Fruit fly (Drosophila melanogaster) whole organism, prepupa: ENCODE measurements around the gene hry.
A peak's percentile ranks its signal among the peaks of the same experiment; 100 is the strongest.

Experiments used
- Blimp-1 ChIP-seq: fragments of 200-800 bp; sonication (Bioruptor generic); optimal IDR thresholded peaks from 3 replicates; lab custom pipeline; 2017; ENCODE audit warnings: missing biosample characterization, missing genetic modification characterization, mild to moderate bottlenecking, moderate library complexity, missing genetic modification reagents
- CG10669 ChIP-seq: fragments of 200-800 bp; sonication (Bioruptor generic); optimal IDR thresholded peaks from 3 replicates; lab custom pipeline; 2018; ENCODE audit warnings: missing biosample characterization, mild to moderate bottlenecking, missing genetic modification characterization, moderate library complexity
- CG11294 ChIP-seq: fragments of 200-800 bp; sonication (Bioruptor generic); IDR thresholded peaks from 2 replicates; pipeline ENCODE4 v1.3.6; 2022; ENCODE audit warnings: missing biosample characterization, missing genetic modification characterization
- CG1621 ChIP-seq: fragments of 200-800 bp; sonication (Bioruptor generic); optimal IDR thresholded peaks from 3 replicates; lab custom pipeline; 2018; ENCODE audit warnings: missing biosample characterization, mild to moderate bottlenecking, missing genetic modification characterization
- CG16779 ChIP-seq: fragments of 200-800 bp; sonication (Bioruptor generic); optimal IDR thresholded peaks from 3 replicates; lab custom pipeline; 2017; ENCODE audit warnings: missing biosample characterization, mild to moderate bottlenecking, missing genetic modification characterization
- CG31627 ChIP-seq: fragments of 200-800 bp; sonication (Bioruptor generic); optimal IDR thresholded peaks from 3 replicates; lab custom pipeline; 2016; ENCODE audit warnings: missing biosample characterization, missing genetic modification characterization
- CG3919 ChIP-seq: fragments of 200-800 bp; sonication (Bioruptor generic); optimal IDR thresholded peaks from 3 replicates; lab custom pipeline; 2016; ENCODE audit warnings: missing biosample characterization, missing genetic modification characterization
- CG6163 ChIP-seq: fragments of 200-800 bp; sonication (Bioruptor generic); IDR thresholded peaks from 3 replicates; pipeline ENCODE4 v1.3.6; 2022; ENCODE audit warnings: missing biosample characterization, missing genetic modification characterization
- CG6808 ChIP-seq: fragments of 200-800 bp; sonication (Bioruptor generic); optimal IDR thresholded peaks from 3 replicates; lab custom pipeline; 2017; ENCODE audit warnings: missing biosample characterization, missing genetic modification characterization, mild to moderate bottlenecking, moderate library complexity, missing genetic modification reagents
- CG7368 ChIP-seq: fragments of 200-800 bp; sonication (Bioruptor generic); optimal IDR thresholded peaks from 3 replicates; lab custom pipeline; 2016; ENCODE audit warnings: missing biosample characterization, missing genetic modification characterization
- CG8119 ChIP-seq: fragments of 200-800 bp; sonication (Bioruptor generic); IDR thresholded peaks from 3 replicates; pipeline ENCODE4 v1.3.6; 2022; ENCODE audit warnings: missing biosample characterization, missing genetic modification characterization
- Eip75B ChIP-seq: fragments of 200-800 bp; sonication (Bioruptor generic); optimal IDR thresholded peaks from 3 replicates; lab custom pipeline; 2016; ENCODE audit warnings: missing biosample characterization, missing genetic modification characterization
- Eip78C ChIP-seq: fragments of 200-800 bp; sonication (Bioruptor generic); peaks from one replicate; lab custom pipeline; 2016; ENCODE audit warnings: missing biosample characterization, missing genetic modification characterization
- Eip93F ChIP-seq: fragments of 200-800 bp; sonication (Bioruptor generic); optimal IDR thresholded peaks from 2 replicates; lab custom pipeline; 2016; ENCODE audit warnings: missing biosample characterization, mild to moderate bottlenecking, missing genetic modification characterization
- Ets96B ChIP-seq: fragments of 200-800 bp; optimal IDR thresholded peaks from 2 replicates; lab custom pipeline; 2019; ENCODE audit warnings: missing biosample characterization, mild to moderate bottlenecking, missing genetic modification characterization, moderate library complexity
- Hr38 ChIP-seq: sonication (Bioruptor generic); optimal IDR thresholded peaks from 2 replicates; lab custom pipeline; 2016; ENCODE audit warnings: missing biosample characterization, missing genetic modification characterization
- Hr39 ChIP-seq: fragments of 200-800 bp; sonication (Bioruptor generic); optimal IDR thresholded peaks from 2 replicates; lab custom pipeline; 2016; ENCODE audit warnings: missing biosample characterization, missing genetic modification characterization
- Hr4 ChIP-seq: fragments of 200-800 bp; sonication (Bioruptor generic); optimal IDR thresholded peaks from 3 replicates; lab custom pipeline; 2016; ENCODE audit warnings: missing biosample characterization, missing genetic modification characterization
- Lpt ChIP-seq: fragments of 200-800 bp; sonication (Bioruptor generic); optimal IDR thresholded peaks from 3 replicates; lab custom pipeline; 2016; ENCODE audit warnings: missing biosample characterization, missing genetic modification characterization
- Smox ChIP-seq: fragments of 200-800 bp; sonication (Bioruptor generic); optimal IDR thresholded peaks from 3 replicates; lab custom pipeline; 2016; ENCODE audit warnings: missing biosample characterization, missing genetic modification characterization
- Sox102F ChIP-seq: fragments of 200-800 bp; sonication (Bioruptor generic); optimal IDR thresholded peaks from 2 replicates; lab custom pipeline; 2016; ENCODE audit warnings: missing biosample characterization, mild to moderate bottlenecking, missing genetic modification characterization
- Sox14 ChIP-seq: fragments of 200-800 bp; sonication (Bioruptor generic); optimal IDR thresholded peaks from 3 replicates; lab custom pipeline; 2016; ENCODE audit warnings: missing biosample characterization, missing genetic modification characterization
- achi ChIP-seq: fragments of 200-800 bp; sonication (Bioruptor generic); optimal IDR thresholded peaks from 3 replicates; lab custom pipeline; 2016; ENCODE audit warnings: missing biosample characterization, missing genetic modification characterization
- dsx ChIP-seq: fragments of 200-800 bp; optimal IDR thresholded peaks from 3 replicates; lab custom pipeline; 2019; ENCODE audit warnings: missing biosample characterization, mild to moderate bottlenecking, missing genetic modification characterization, moderate library complexity; ENCODE audit not compliant: poor library complexity, severe bottlenecking
- esn ChIP-seq: fragments of 200-800 bp; sonication (Bioruptor generic); optimal IDR thresholded peaks from 2 replicates; lab custom pipeline; 2016; ENCODE audit warnings: missing biosample characterization, mild to moderate bottlenecking, missing genetic modification characterization, moderate library complexity
- fd59A ChIP-seq: fragments of 200-800 bp; sonication (Bioruptor generic); optimal IDR thresholded peaks from 2 replicates; lab custom pipeline; 2017; ENCODE audit warnings: missing biosample characterization, mild to moderate bottlenecking, missing genetic modification characterization, missing genetic modification reagents
- fkh ChIP-seq: fragments of 200-800 bp; sonication (Bioruptor generic); optimal IDR thresholded peaks from 3 replicates; lab custom pipeline; 2017; ENCODE audit warnings: missing biosample characterization, mild to moderate bottlenecking, missing genetic modification characterization, moderate library complexity
- lz ChIP-seq: fragments of 200-800 bp; sonication (Bioruptor generic); optimal IDR thresholded peaks from 3 replicates; lab custom pipeline; 2016; ENCODE audit warnings: missing biosample characterization, missing genetic modification characterization
- net ChIP-seq: fragments of 200-800 bp; sonication (Bioruptor generic); optimal IDR thresholded peaks from 3 replicates; lab custom pipeline; 2016; ENCODE audit warnings: missing biosample characterization, missing genetic modification characterization
- pdm3 ChIP-seq: fragments of 200-800 bp; sonication (Bioruptor generic); optimal IDR thresholded peaks from 3 replicates; lab custom pipeline; 2016; ENCODE audit warnings: missing biosample characterization, missing genetic modification characterization
- ss ChIP-seq, 2 experiments: fragments of 200-800 bp; sonication (Bioruptor generic); optimal IDR thresholded peaks; 2 replicates in 1 of 2; 3 replicates in 1 of 2; lab custom pipeline; 2017 to 2018; ENCODE audit warnings: mild to moderate bottlenecking in 2 of 2, missing biosample characterization in 2 of 2, missing genetic modification characterization in 2 of 2, moderate library complexity in 1 of 2
- svp ChIP-seq: fragments of 200-800 bp; sonication (Bioruptor generic); peaks from one replicate; lab custom pipeline; 2016; ENCODE audit warnings: missing biosample characterization, missing genetic modification characterization
- vri ChIP-seq: fragments of 200-800 bp; sonication (Bioruptor generic); optimal IDR thresholded peaks from 3 replicates; lab custom pipeline; 2016; ENCODE audit warnings: missing biosample characterization, mild to moderate bottlenecking, missing genetic modification characterization

Gene hry

dm6 chr3L:8702448-8702847, 26.9 kb downstream of the hry start (continued):
- TF ChIP-seq CG11294 (GFP tag; lab: Robert Waterston, UW) (peak; percentile 36; the same call in 1 of the 2 replicates), CG8119 (GFP tag; lab: Robert Waterston, UW) (peak; percentile 45; the same call in 2 of the 3 replicates), achi (GFP tag; lab: Kevin White, UChicago) (peak; percentile 55), Hr39 (GFP tag; lab: Kevin White, UChicago) (no peak), esn (GFP tag; lab: Kevin White, UChicago) (peak; percentile 68), CG7368 (GFP tag; lab: Kevin White, UChicago) (peak; percentile 66), Eip75B (peak; percentile 44), Smox (GFP tag; lab: Kevin White, UChicago) (peak; percentile 55), CG3919 (GFP tag; lab: Kevin White, UChicago) (peak; percentile 66), CG6808 (GFP tag; lab: Kevin White, UChicago) (peak; percentile 67), net (GFP tag; lab: Kevin White, UChicago) (peak; percentile 77), pdm3 (GFP tag; lab: Kevin White, UChicago) (peak; percentile 60), CG31627 (GFP tag; lab: Kevin White, UChicago) (no peak), CG16779 (tag; lab: Kevin White, UChicago) (peak; percentile 36), Sox14 (GFP tag; lab: Kevin White, UChicago) (peak; percentile 14), Eip78C (peak; percentile 89), Blimp-1 (GFP tag; lab: Kevin White, UChicago) (peak; percentile 68), CG6163 (GFP tag; lab: Robert Waterston, UW) (peak; percentile 65), dsx (GFP tag; lab: Kevin White, UChicago) (peak; percentile 9), CG10669 (GFP tag; lab: Kevin White, UChicago) (peak; percentile 62)

- TF ChIP-seq svp (peak; percentile 6), fd59A (no peak)
- TF ChIP-seq, all 60 proteins: peak for 1
Measured at dm6 chr3L:8703707-8704236, 28.2 kb downstream of the hry start.

- TF ChIP-seq Eip78C (peak; percentile 58), Blimp-1 (GFP tag; lab: Kevin White, UChicago) (no peak), fkh (GFP tag; lab: Kevin White, UChicago) (peak; percentile 44), fd59A (no peak), Hr4 (no peak), CG11294 (GFP tag; lab: Robert Waterston, UW) (no peak), CG16779 (tag; lab: Kevin White, UChicago) (no peak), svp (peak; percentile 96), Eip93F (GFP tag; lab: Kevin White, UChicago) (peak; percentile 48), Ets96B (tag; lab: Kevin White, UChicago) (no peak), net (GFP tag; lab: Kevin White, UChicago) (no peak), CG1621 (tag; lab: Kevin White, UChicago) (no peak), CG3919 (GFP tag; lab: Kevin White, UChicago) (no peak), Hr38 (GFP tag; lab: Kevin White, UChicago) (no peak), Sox102F (GFP tag; lab: Kevin White, UChicago) (no peak), Sox14 (GFP tag; lab: Kevin White, UChicago) (peak; percentile 13), ss (GFP tag; optimal IDR thresholded peaks at IDR 0.05; lab: Kevin White, UChicago) (peak; percentile 30 to 36), vri (peak; percentile 63), lz (GFP tag; lab: Kevin White, UChicago) (no peak), CG6808 (GFP tag; lab: Kevin White, UChicago) (peak; percentile 21)
- TF ChIP-seq, all 60 proteins: peak for 8
Measured at dm6 chr3L:8704713-8705412, 29.3 kb downstream of the hry start.

dm6 chr3L:8707075-8707474, 31.5 kb downstream of the hry start:
- TF ChIP-seq fkh (GFP tag; lab: Kevin White, UChicago) (peak; percentile 0), Lpt (GFP tag; lab: Kevin White, UChicago) (no peak)
